Worm (Caenorhabditis elegans) whole organism, L1 larva: ENCODE data around the gene K05F1.1.

Experiments
- C04F5.9 ChIP-seq: sonication (generic microtip); optimal IDR thresholded peaks from 2 replicates; lab custom pipeline; 2016; ENCODE audit warnings: missing genetic modification characterization, missing compliant biosample characterization
- C34B4.2 ChIP-seq: sonication (generic microtip); optimal IDR thresholded peaks from 2 replicates; lab custom pipeline; 2017; ENCODE audit warnings: mild to moderate bottlenecking, missing genetic modification characterization, missing compliant biosample characterization
- F16B12.6 ChIP-seq: fragments of 150-350 bp; optimal IDR thresholded peaks from 2 replicates; lab custom pipeline; 2014; ENCODE audit warnings: missing biosample characterization, missing genetic modification characterization
- Y116A8C.19 ChIP-seq: sonication (generic microtip); optimal IDR thresholded peaks from 2 replicates; lab custom pipeline; 2016; ENCODE audit warnings: missing compliant biosample characterization, missing genetic modification characterization, borderline replicate concordance
- blmp-1 ChIP-seq: fragments of 150-350 bp; optimal IDR thresholded peaks from 2 replicates; lab custom pipeline; 2014; ENCODE audit warnings: missing biosample characterization, missing genetic modification characterization
- ceh-63 ChIP-seq: fragments of 200-800 bp; sonication (Bioruptor generic); optimal IDR thresholded peaks from 2 replicates; lab custom pipeline; 2018; ENCODE audit warnings: mild to moderate bottlenecking, missing genetic modification characterization, missing compliant biosample characterization
- ceh-82 ChIP-seq, 3 experiments: fragments of 150-350 bp in 1 of 3; sonication (generic microtip) in 2 of 3; optimal IDR thresholded peaks; 2 replicates each; lab custom pipeline; 2014 to 2017; ENCODE audit warnings: missing biosample characterization in 3 of 3, missing genetic modification characterization in 3 of 3
- ceh-90 ChIP-seq: sonication (generic microtip); optimal IDR thresholded peaks from 2 replicates; lab custom pipeline; 2016; ENCODE audit warnings: missing genetic modification characterization, missing compliant biosample characterization
- dpl-1 ChIP-seq, 3 experiments: fragments of 150-350 bp in 2 of 3; sonication (generic microtip) in 1 of 3; optimal IDR thresholded peaks; 2 replicates each; lab custom pipeline; 2014 to 2017; ENCODE audit warnings: missing biosample characterization in 3 of 3, missing genetic modification characterization in 3 of 3, missing genetic modification reagents in 3 of 3
- dsc-1 ChIP-seq: sonication (generic microtip); optimal IDR thresholded peaks from 2 replicates; lab custom pipeline; 2016; ENCODE audit warnings: mild to moderate bottlenecking, missing genetic modification characterization, missing compliant biosample characterization
- efl-3 ChIP-seq: fragments of 200-800 bp; sonication (Bioruptor generic); optimal IDR thresholded peaks from 2 replicates; lab custom pipeline; 2018; ENCODE audit warnings: mild to moderate bottlenecking, missing genetic modification characterization, missing compliant biosample characterization
- egl-27 ChIP-seq, 2 experiments: fragments of 150-350 bp in 1 of 2; sonication (generic microtip); optimal IDR thresholded peaks; 3 replicates each; lab custom pipeline; 2017 to 2018; ENCODE audit warnings: missing biosample characterization in 2 of 2, missing genetic modification characterization in 2 of 2, missing genetic modification reagents in 2 of 2
- elt-2 ChIP-seq: sonication (generic microtip); optimal IDR thresholded peaks from 2 replicates; lab custom pipeline; 2016; ENCODE audit warnings: missing genetic modification characterization, mild to moderate bottlenecking, inconsistent platforms, missing compliant biosample characterization, missing genetic modification reagents
- fos-1 ChIP-seq: fragments of 150-350 bp; optimal IDR thresholded peaks from 2 replicates; lab custom pipeline; 2014; ENCODE audit warnings: missing biosample characterization, missing genetic modification characterization
- grh-1 ChIP-seq: fragments of 200-800 bp; sonication (Bioruptor generic); IDR thresholded peaks from 2 replicates; pipeline ENCODE4 v1.3.6; 2022; ENCODE audit warnings: missing genetic modification reagents, missing genetic modification characterization, missing compliant biosample characterization
- hlh-17 ChIP-seq: fragments of 200-800 bp; sonication (Bioruptor generic); optimal IDR thresholded peaks from 2 replicates; lab custom pipeline; 2018; ENCODE audit warnings: missing genetic modification characterization, mild to moderate bottlenecking, missing compliant biosample characterization, moderate library complexity, borderline replicate concordance
- hlh-4 ChIP-seq: sonication (generic microtip); optimal IDR thresholded peaks from 2 replicates; lab custom pipeline; 2016; ENCODE audit warnings: mild to moderate bottlenecking, missing genetic modification characterization, missing compliant biosample characterization
- isw-1 ChIP-seq: fragments of 200-800 bp; sonication (Bioruptor generic); IDR thresholded peaks from 2 replicates; pipeline ENCODE4 v1.3.6; 2022; ENCODE audit warnings: missing genetic modification characterization, missing compliant biosample characterization
- jun-1 ChIP-seq: fragments of 150-350 bp; optimal IDR thresholded peaks from 2 replicates; lab custom pipeline; 2014; ENCODE audit warnings: missing biosample characterization, missing genetic modification reagents, missing genetic modification characterization
- lin-13 ChIP-seq: fragments of 150-350 bp; optimal IDR thresholded peaks from 2 replicates; lab custom pipeline; 2014; ENCODE audit warnings: missing biosample characterization, missing genetic modification reagents, missing genetic modification characterization
- lin-14 ChIP-seq: fragments of 200-800 bp; sonication (Bioruptor generic); optimal IDR thresholded peaks from 2 replicates; lab custom pipeline; 2018; ENCODE audit warnings: mild to moderate bottlenecking, missing genetic modification characterization, moderate library complexity, missing compliant biosample characterization
- lin-15B ChIP-seq: fragments of 150-350 bp; sonication (generic microtip); optimal IDR thresholded peaks from 3 replicates; lab custom pipeline; 2014; ENCODE audit warnings: missing biosample characterization, missing genetic modification characterization
- lin-35 ChIP-seq, 2 experiments: fragments of 150-350 bp; optimal IDR thresholded peaks; 2 replicates each; lab custom pipeline; 2014; ENCODE audit warnings: missing biosample characterization in 2 of 2, missing genetic modification characterization in 2 of 2, missing genetic modification reagents in 2 of 2
- lin-39 ChIP-seq: fragments of 150-350 bp; optimal IDR thresholded peaks from 2 replicates; lab custom pipeline; 2014; ENCODE audit warnings: missing biosample characterization, missing genetic modification reagents, missing genetic modification characterization
- lir-3 ChIP-seq: sonication (generic microtip); optimal IDR thresholded peaks from 2 replicates; lab custom pipeline; 2016; ENCODE audit warnings: mild to moderate bottlenecking, missing genetic modification characterization, moderate library complexity, missing compliant biosample characterization; ENCODE audit not compliant: poor library complexity
- mab-9 ChIP-seq: fragments of 200-800 bp; sonication (Bioruptor generic); IDR thresholded peaks from 2 replicates; pipeline ENCODE4 v1.3.6; 2022; ENCODE audit warnings: missing genetic modification reagents, missing genetic modification characterization, missing compliant biosample characterization
- mef-2 ChIP-seq: fragments of 150-350 bp; optimal IDR thresholded peaks from 2 replicates; lab custom pipeline; 2014; ENCODE audit warnings: missing biosample characterization, missing genetic modification characterization
- mep-1 ChIP-seq: fragments of 150-350 bp; optimal IDR thresholded peaks from 2 replicates; lab custom pipeline; 2014; ENCODE audit warnings: missing biosample characterization, missing genetic modification characterization
- nhr-12 ChIP-seq: sonication (generic microtip); optimal IDR thresholded peaks from 2 replicates; lab custom pipeline; 2017; ENCODE audit warnings: missing biosample characterization, missing genetic modification characterization
- nhr-237 ChIP-seq: fragments of 150-350 bp; optimal IDR thresholded peaks from 2 replicates; lab custom pipeline; 2014; ENCODE audit warnings: missing biosample characterization, missing genetic modification characterization
- nhr-28 ChIP-seq: fragments of 150-350 bp; optimal IDR thresholded peaks from 2 replicates; lab custom pipeline; 2014; ENCODE audit warnings: missing biosample characterization, missing genetic modification characterization
- nhr-47 ChIP-seq: sonication (generic microtip); optimal IDR thresholded peaks from 2 replicates; lab custom pipeline; 2016; ENCODE audit warnings: mild to moderate bottlenecking, missing genetic modification characterization, moderate library complexity, missing compliant biosample characterization
- nhr-71 ChIP-seq: sonication (generic microtip); optimal IDR thresholded peaks from 2 replicates; lab custom pipeline; 2016; ENCODE audit warnings: mild to moderate bottlenecking, missing genetic modification characterization, moderate library complexity, missing compliant biosample characterization
- nhr-77 ChIP-seq: fragments of 150-350 bp; optimal IDR thresholded peaks from 2 replicates; lab custom pipeline; 2014; ENCODE audit warnings: missing biosample characterization, missing genetic modification characterization
- pax-3 ChIP-seq: fragments of 200-800 bp; sonication (Bioruptor generic); optimal IDR thresholded peaks from 2 replicates; lab custom pipeline; 2018; ENCODE audit warnings: mild to moderate bottlenecking, missing genetic modification characterization, moderate library complexity, missing compliant biosample characterization
- pqm-1 ChIP-seq: sonication (generic microtip); optimal IDR thresholded peaks from 3 replicates; lab custom pipeline; 2017; ENCODE audit warnings: missing biosample characterization, missing genetic modification characterization
- rnt-1 ChIP-seq: sonication (generic microtip); optimal IDR thresholded peaks from 2 replicates; lab custom pipeline; 2016; ENCODE audit warnings: mild to moderate bottlenecking, missing genetic modification characterization, moderate library complexity, missing compliant biosample characterization
- skn-1 ChIP-seq: fragments of 150-350 bp; optimal IDR thresholded peaks from 2 replicates; lab custom pipeline; 2014; ENCODE audit warnings: missing biosample characterization, missing genetic modification characterization
- snpc-4 ChIP-seq: fragments of 150-350 bp; optimal IDR thresholded peaks from 2 replicates; lab custom pipeline; 2014; ENCODE audit warnings: missing biosample characterization, missing genetic modification characterization
- snu-23 ChIP-seq: sonication (generic microtip); optimal IDR thresholded peaks from 2 replicates; lab custom pipeline; 2016; ENCODE audit warnings: missing genetic modification characterization, missing compliant biosample characterization
- sox-4 ChIP-seq: sonication (generic microtip); optimal IDR thresholded peaks from 2 replicates; lab custom pipeline; 2016; ENCODE audit warnings: missing genetic modification characterization, missing compliant biosample characterization
- sptf-1 ChIP-seq: fragments of 150-350 bp; optimal IDR thresholded peaks from 2 replicates; lab custom pipeline; 2014; ENCODE audit warnings: missing biosample characterization, missing genetic modification characterization
- swsn-7 ChIP-seq: sonication (generic microtip); optimal IDR thresholded peaks from 2 replicates; lab custom pipeline; 2016; ENCODE audit warnings: missing genetic modification characterization, missing compliant biosample characterization
- tbx-2 ChIP-seq: sonication (generic microtip); optimal IDR thresholded peaks from 2 replicates; lab custom pipeline; 2016; ENCODE audit warnings: missing genetic modification characterization, missing compliant biosample characterization
- tlp-1 ChIP-seq: fragments of 150-350 bp; optimal IDR thresholded peaks from 2 replicates; lab custom pipeline; 2014; ENCODE audit warnings: missing biosample characterization, missing genetic modification characterization
- unc-130 ChIP-seq: fragments of 150-350 bp; optimal IDR thresholded peaks from 2 replicates; lab custom pipeline; 2017; ENCODE audit warnings: missing biosample characterization, missing genetic modification characterization, inconsistent platforms
- unc-30 ChIP-seq: sonication (generic microtip); optimal IDR thresholded peaks from 2 replicates; lab custom pipeline; 2017; ENCODE audit warnings: missing biosample characterization, missing genetic modification characterization
- unc-86 ChIP-seq: sonication (generic microtip); optimal IDR thresholded peaks from 2 replicates; lab custom pipeline; 2016; ENCODE audit warnings: missing genetic modification characterization, missing compliant biosample characterization
- vab-15 ChIP-seq: sonication (generic microtip); optimal IDR thresholded peaks from 2 replicates; lab custom pipeline; 2017; ENCODE audit warnings: missing genotype, mild to moderate bottlenecking, missing genetic modification characterization, missing compliant biosample characterization
- zag-1 ChIP-seq: fragments of 150-350 bp; optimal IDR thresholded peaks from 2 replicates; lab custom pipeline; 2014; ENCODE audit warnings: missing biosample characterization, missing genetic modification characterization
- zip-4 ChIP-seq: fragments of 200-800 bp; sonication (Bioruptor generic); optimal IDR thresholded peaks from 2 replicates; lab custom pipeline; 2018; ENCODE audit warnings: mild to moderate bottlenecking, missing genetic modification characterization, moderate library complexity, missing compliant biosample characterization
- ztf-11 ChIP-seq, 2 experiments: sonication (generic microtip); optimal IDR thresholded peaks; 2 replicates each; lab custom pipeline; 2016 to 2017; ENCODE audit warnings: missing genetic modification characterization in 2 of 2, missing biosample characterization in 1 of 2, missing compliant biosample characterization in 1 of 2
- ztf-4 ChIP-seq: fragments of 150-350 bp; optimal IDR thresholded peaks from 2 replicates; lab custom pipeline; 2014; ENCODE audit warnings: missing biosample characterization, missing genetic modification characterization

Gene K05F1.1

ce11 chrII:5772547-5773142 lies 28.5 kb upstream of the K05F1.1 start:
- TF ChIP-seq lin-39 (no peak), pax-3 (no peak), nhr-28 (tag; lab: Kevin White, UChicago) (no peak), ceh-90 (no peak), C04F5.9 (no peak), nhr-71 (tag; lab: Kevin White, UChicago) (peak; percentile 63), tlp-1 (no peak), rnt-1 (peak; percentile 67), egl-27 (tag; optimal IDR thresholded peaks at IDR 0.05; lab: Kevin White, UChicago) (no peak), F16B12.6 (tag; lab: Kevin White, UChicago) (peak; percentile 42), hlh-17 (GFP tag; lab: Kevin White, UChicago) (no peak), snpc-4 (tag; lab: Kevin White, UChicago) (peak; percentile 23), blmp-1 (tag; lab: Kevin White, UChicago) (no peak), lin-14 (peak; percentile 42), skn-1 (tag; lab: Kevin White, UChicago) (peak; percentile 20), pqm-1 (no peak), fos-1 (tag; lab: Kevin White, UChicago) (no peak), nhr-47 (tag; lab: Kevin White, UChicago) (peak; percentile 63), lin-15B (tag; lab: Kevin White, UChicago) (no peak), ztf-4 (tag; lab: Kevin White, UChicago) (no peak), elt-2 (tag; lab: Kevin White, UChicago) (peak; percentile 25), ceh-82 (tag; optimal IDR thresholded peaks at IDR 0.05; lab: Kevin White, UChicago) (peak in 2 of 3 experiments; percentile 25 to 55), lir-3 (no peak), zag-1 (tag; lab: Kevin White, UChicago) (no peak), dsc-1 (peak; percentile 10), dpl-1 (GFP tag; optimal IDR thresholded peaks at IDR 0.05; lab: Kevin White, UChicago) (peak in 2 of 3 experiments; percentile 10 to 18), nhr-12 (tag; lab: Kevin White, UChicago) (no peak), unc-130 (tag; lab: Kevin White, UChicago) (peak; percentile 38), nhr-237 (no peak), efl-3 (GFP tag; lab: Kevin White, UChicago) (no peak), sox-4 (tag; lab: Kevin White, UChicago) (no peak), nhr-77 (tag; lab: Kevin White, UChicago) (peak; percentile 19), jun-1 (tag; lab: Kevin White, UChicago) (no peak), Y116A8C.19 (no peak), unc-30 (tag; lab: Kevin White, UChicago) (no peak), mab-9 (GFP tag; lab: Robert Waterston, UW) (no peak), ceh-63 (GFP tag; lab: Kevin White, UChicago) (no peak), mef-2 (tag; lab: Kevin White, UChicago) (no peak), lin-35 (GFP tag; optimal IDR thresholded peaks at IDR 0.05; lab: Kevin White, UChicago) (peak; percentile 56 to 62), tbx-2 (tag; lab: Kevin White, UChicago) (no peak), hlh-4 (tag; lab: Kevin White, UChicago) (no peak), unc-86 (tag; lab: Kevin White, UChicago) (no peak), mep-1 (tag; lab: Kevin White, UChicago) (peak; percentile 9), grh-1 (no peak), swsn-7 (tag; lab: Kevin White, UChicago) (peak; percentile 51), vab-15 (no peak), zip-4 (GFP tag; lab: Kevin White, UChicago) (no peak), C34B4.2 (tag; lab: Kevin White, UChicago) (no peak), ztf-11 (tag; optimal IDR thresholded peaks at IDR 0.05; lab: Kevin White, UChicago) (no peak), lin-13 (peak; percentile 28), isw-1 (0 out of 2 replicates have a peak, but pooled peaks have one; percentile 3), snu-23 (GFP tag; lab: Kevin White, UChicago) (peak; percentile 73), sptf-1 (tag; lab: Kevin White, UChicago) (no peak)
